Worm (Caenorhabditis elegans): ENCODE results near the gene dmsr-14.

- TF ChIP-seq lin-15B (tag; optimal IDR thresholded peaks at IDR 0.05) = no peak
- no peak for TF ChIP-seq zag-1 (tag; optimal IDR thresholded peaks at IDR 0.05)
- no peak for TF ChIP-seq pag-3 (tag; optimal IDR thresholded peaks at IDR 0.05; ENCODE audit: borderline replicate concordance, insufficient read depth)
- no peak for TF ChIP-seq egl-27 (tag; optimal IDR thresholded peaks at IDR 0.05)
- no peak for TF ChIP-seq lsy-2 (tag; optimal IDR thresholded peaks at IDR 0.05)
- no peak for TF ChIP-seq pqm-1 (tag; optimal IDR thresholded peaks at IDR 0.05)
- TF ChIP-seq snpc-4 (tag; optimal IDR thresholded peaks at IDR 0.05) = no peak
- no peak for TF ChIP-seq ztf-11 (tag; optimal IDR thresholded peaks at IDR 0.05)
- TF ChIP-seq lir-3 (tag; optimal IDR thresholded peaks at IDR 0.05; ENCODE audit: poor library complexity) = no peak
Measured at ce11 chrV:6783044-6783625, 33.9 kb downstream of the dmsr-14 start.

Data from whole organism, L1 larva.